Fruit fly (Drosophila melanogaster): ENCODE measurements around the gene TTLL1A.

TTLL1A gene

DNA sequence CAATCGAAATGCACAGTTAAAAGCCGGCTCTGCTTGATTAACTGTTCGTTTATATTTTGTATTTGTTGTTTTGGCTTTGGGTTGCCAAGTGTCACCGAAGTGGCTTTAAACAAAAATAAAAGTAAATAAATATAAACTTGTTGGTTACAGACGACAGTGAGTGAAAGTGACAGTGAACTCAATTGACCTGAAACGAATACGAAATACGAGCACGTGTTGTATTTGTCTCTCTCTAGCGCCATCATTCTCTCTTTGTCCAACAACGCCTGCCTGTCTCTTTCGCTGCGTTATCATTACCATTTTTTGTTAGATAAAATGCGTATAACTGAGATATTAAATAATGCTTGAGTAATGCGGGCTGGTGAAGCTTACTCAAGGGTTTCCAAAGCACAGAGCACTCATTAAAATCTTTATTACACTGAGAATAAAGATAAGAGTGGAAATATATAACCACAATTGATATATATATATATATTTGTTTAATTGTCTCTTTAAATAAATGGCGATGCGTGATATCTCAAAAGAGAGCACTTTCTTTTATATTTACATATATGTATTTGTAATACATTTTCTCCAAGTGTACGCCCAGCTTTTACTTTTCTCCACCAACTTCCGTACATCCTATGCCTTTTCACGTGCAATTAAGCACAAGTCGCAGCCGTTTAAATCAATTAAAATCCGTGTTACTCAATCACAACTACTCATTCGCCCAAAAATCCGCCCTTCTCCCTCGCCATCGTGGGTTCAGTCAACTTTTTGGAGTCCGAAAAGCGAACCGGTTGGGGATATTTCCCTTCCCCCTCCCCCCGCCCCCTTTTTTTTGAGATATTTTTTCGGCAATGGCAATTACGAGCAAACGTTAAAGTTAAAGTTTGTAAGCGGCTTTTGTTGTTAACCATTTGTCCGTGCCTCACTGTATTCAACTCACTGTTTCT lies 20.9 kb downstream of the TTLL1A start (continued):
- TF ChIP-seq CG8319 (GFP tag; optimal IDR thresholded peaks at IDR 0.05), result peak; percentile 13
- no peak for TF ChIP-seq eg (GFP tag; IDR thresholded peaks at IDR 0.05)
- no peak for TF ChIP-seq Lpt (GFP tag; optimal IDR thresholded peaks at IDR 0.05)
- no peak for TF ChIP-seq CG6808 (GFP tag; optimal IDR thresholded peaks at IDR 0.05)
- peak; percentile 34 for TF ChIP-seq acj6 (GFP tag; optimal IDR thresholded peaks at IDR 0.05)
- no peak for TF ChIP-seq CG11902 (GFP tag; optimal IDR thresholded peaks at IDR 0.05)
- no peak for TF ChIP-seq fkh (GFP tag; optimal IDR thresholded peaks at IDR 0.05)
- TF ChIP-seq svp (GFP tag), result peak; percentile 69
- TF ChIP-seq Met (GFP tag; optimal IDR thresholded peaks at IDR 0.05), result peak; percentile 30
- no peak for TF ChIP-seq CG7368 (GFP tag; optimal IDR thresholded peaks at IDR 0.05)
- no peak for TF ChIP-seq salr (GFP tag; optimal IDR thresholded peaks at IDR 0.05)
- TF ChIP-seq vri (GFP tag; optimal IDR thresholded peaks at IDR 0.05), result peak; percentile 37
- no peak for TF ChIP-seq CG6276 (GFP tag; optimal IDR thresholded peaks at IDR 0.05)

DNA sequence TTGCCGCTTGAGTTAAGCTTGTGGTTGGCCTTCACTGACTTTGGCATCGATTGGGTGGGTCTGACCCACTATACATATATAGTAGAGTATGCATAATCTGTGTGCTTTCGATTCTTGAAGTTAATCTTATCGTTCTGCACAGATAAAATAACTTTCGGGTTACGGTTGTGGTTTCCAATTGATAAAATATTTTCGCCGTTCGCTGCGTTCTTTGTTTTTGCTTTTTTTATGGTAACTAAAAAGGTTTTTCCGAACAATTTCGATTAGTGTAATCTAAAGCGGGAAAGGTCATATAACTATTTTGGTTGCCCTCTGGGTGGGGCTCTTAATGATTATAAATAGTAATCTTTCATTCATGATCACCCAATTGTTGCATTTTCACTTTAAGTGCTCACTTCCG lies 21.9 kb downstream of the TTLL1A start:
- TF ChIP-seq Hr4 (GFP tag; optimal IDR thresholded peaks at IDR 0.05), result no peak
- no peak for TF ChIP-seq cyc (GFP tag; optimal IDR thresholded peaks at IDR 0.05)
- no peak for TF ChIP-seq ss (GFP tag; optimal IDR thresholded peaks at IDR 0.05)
- TF ChIP-seq CG34406 (GFP tag; optimal IDR thresholded peaks at IDR 0.05), result no peak
- no peak for TF ChIP-seq CG6854 (GFP tag; optimal IDR thresholded peaks at IDR 0.05)
- TF ChIP-seq fd59A (GFP tag; optimal IDR thresholded peaks at IDR 0.05), result no peak
- no peak for TF ChIP-seq CG10669 (GFP tag; optimal IDR thresholded peaks at IDR 0.05)
- no peak for TF ChIP-seq dac (GFP tag; optimal IDR thresholded peaks at IDR 0.05)
- no peak for TF ChIP-seq vri (GFP tag; optimal IDR thresholded peaks at IDR 0.05)
- TF ChIP-seq spab (GFP tag; optimal IDR thresholded peaks at IDR 0.05), result no peak
- TF ChIP-seq CG16779 (tag; optimal IDR thresholded peaks at IDR 0.05), result no peak
- TF ChIP-seq Hr39 (GFP tag; optimal IDR thresholded peaks at IDR 0.05), result no peak
- TF ChIP-seq esn (GFP tag; optimal IDR thresholded peaks at IDR 0.05), result no peak
- no peak for TF ChIP-seq Blimp-1 (GFP tag; optimal IDR thresholded peaks at IDR 0.05)
- no peak for TF ChIP-seq topi (GFP tag; optimal IDR thresholded peaks at IDR 0.05)

dm6 chrX:17178484-17178921 lies 23.9 kb downstream of the TTLL1A start:
- TF ChIP-seq Blimp-1 (GFP tag; optimal IDR thresholded peaks at IDR 0.05), result peak; percentile 92
- no peak for TF ChIP-seq Hr39 (GFP tag; optimal IDR thresholded peaks at IDR 0.05)
- peak; percentile 87 for TF ChIP-seq net (GFP tag; optimal IDR thresholded peaks at IDR 0.05)
- TF ChIP-seq lz (GFP tag; optimal IDR thresholded peaks at IDR 0.05), result peak; percentile 90
- TF ChIP-seq CG8319 (GFP tag; optimal IDR thresholded peaks at IDR 0.05), result peak; percentile 97
- peak; percentile 98 for TF ChIP-seq ss (GFP tag; optimal IDR thresholded peaks at IDR 0.05)
- TF ChIP-seq CG6808 (GFP tag; optimal IDR thresholded peaks at IDR 0.05), result peak; percentile 96
- peak; percentile 38 for TF ChIP-seq CG4318 (GFP tag; optimal IDR thresholded peaks at IDR 0.05)
- TF ChIP-seq eg (GFP tag; IDR thresholded peaks at IDR 0.05), result peak; percentile 99
- peak; percentile 98 for TF ChIP-seq CG3032 (tag; optimal IDR thresholded peaks at IDR 0.05)
- no peak for TF ChIP-seq Hr38 (GFP tag; optimal IDR thresholded peaks at IDR 0.05)
- peak; percentile 31 for TF ChIP-seq vri (GFP tag; optimal IDR thresholded peaks at IDR 0.05)
- peak; percentile 13 for TF ChIP-seq esn (GFP tag; optimal IDR thresholded peaks at IDR 0.05)
- peak; percentile 100 for TF ChIP-seq svp (GFP tag)
- TF ChIP-seq achi (GFP tag; optimal IDR thresholded peaks at IDR 0.05), result peak; percentile 29
- peak; percentile 49 for TF ChIP-seq acj6 (GFP tag; optimal IDR thresholded peaks at IDR 0.05)
- TF ChIP-seq CG10669 (GFP tag; optimal IDR thresholded peaks at IDR 0.05), result peak; percentile 97
- TF ChIP-seq CG32006 (GFP tag; optimal IDR thresholded peaks at IDR 0.05), result no peak
- peak; percentile 37 for TF ChIP-seq Sox14 (GFP tag; optimal IDR thresholded peaks at IDR 0.05)
- TF ChIP-seq OdsH (GFP tag; optimal IDR thresholded peaks at IDR 0.05), result peak; percentile 34
- TF ChIP-seq Sox102F (GFP tag; optimal IDR thresholded peaks at IDR 0.05), result no peak
- no peak for TF ChIP-seq Lpt (GFP tag; optimal IDR thresholded peaks at IDR 0.05)
- TF ChIP-seq spab (GFP tag; optimal IDR thresholded peaks at IDR 0.05), result peak; percentile 95
- TF ChIP-seq fd59A (GFP tag; optimal IDR thresholded peaks at IDR 0.05), result no peak
- peak; percentile 96 for TF ChIP-seq Eip93F (GFP tag; optimal IDR thresholded peaks at IDR 0.05)
- peak; percentile 27 for TF ChIP-seq pdm3 (GFP tag; optimal IDR thresholded peaks at IDR 0.05)
- peak; percentile 84 for TF ChIP-seq CG1621 (tag; optimal IDR thresholded peaks at IDR 0.05)
- TF ChIP-seq CG31627 (GFP tag; optimal IDR thresholded peaks at IDR 0.05), result no peak
- peak; percentile 97 for TF ChIP-seq CG6854 (GFP tag; optimal IDR thresholded peaks at IDR 0.05)
- TF ChIP-seq Ets96B (tag; optimal IDR thresholded peaks at IDR 0.05), result peak; percentile 97
- TF ChIP-seq Hr4 (GFP tag; optimal IDR thresholded peaks at IDR 0.05), result peak; percentile 97
- no peak for TF ChIP-seq CG6792 (GFP tag; optimal IDR thresholded peaks at IDR 0.05)
- peak; percentile 69 for TF ChIP-seq fkh (GFP tag; optimal IDR thresholded peaks at IDR 0.05)
- peak; percentile 99 for TF ChIP-seq topi (GFP tag; optimal IDR thresholded peaks at IDR 0.05)
- TF ChIP-seq CG6276 (GFP tag; optimal IDR thresholded peaks at IDR 0.05), result peak; percentile 97

All from whole organism, prepupa.